Worm (Caenorhabditis elegans) whole organism, late embryonic: ENCODE measurements around the gene max-2.

Experiments used
- K02D7.2 ChIP-seq: sonication (generic microtip); optimal IDR thresholded peaks from 2 replicates; lab custom pipeline; 2017; ENCODE audit warnings: mild to moderate bottlenecking, missing genetic modification characterization, missing compliant biosample characterization
- T23F11.4 ChIP-seq: fragments of 200-800 bp; sonication (Bioruptor generic); optimal IDR thresholded peaks from 2 replicates; lab custom pipeline; 2018; ENCODE audit warnings: mild to moderate bottlenecking, missing genetic modification characterization, missing compliant biosample characterization
- ceh-14 ChIP-seq: sonication (generic microtip); optimal IDR thresholded peaks from 2 replicates; lab custom pipeline; 2016; ENCODE audit warnings: missing genotype, missing genetic modification characterization, missing compliant biosample characterization
- ceh-18 ChIP-seq: sonication (generic microtip); optimal IDR thresholded peaks from 2 replicates; lab custom pipeline; 2016; ENCODE audit warnings: missing genetic modification characterization, missing compliant biosample characterization
- ceh-2 ChIP-seq: sonication (generic microtip); optimal IDR thresholded peaks from 2 replicates; lab custom pipeline; 2016; ENCODE audit warnings: missing genotype, missing genetic modification characterization, missing compliant biosample characterization
- ceh-24 ChIP-seq: sonication (generic microtip); optimal IDR thresholded peaks from 2 replicates; lab custom pipeline; 2016; ENCODE audit warnings: mild to moderate bottlenecking, missing genetic modification characterization, missing compliant biosample characterization
- ceh-31 ChIP-seq: sonication (generic microtip); optimal IDR thresholded peaks from 2 replicates; lab custom pipeline; 2016; ENCODE audit warnings: missing genetic modification characterization, missing compliant biosample characterization
- ceh-48 ChIP-seq: sonication (generic microtip); optimal IDR thresholded peaks from 2 replicates; lab custom pipeline; 2016; ENCODE audit warnings: missing genetic modification characterization, inconsistent platforms, missing compliant biosample characterization
- dmd-4 ChIP-seq: sonication (generic microtip); optimal IDR thresholded peaks from 2 replicates; lab custom pipeline; 2016; ENCODE audit warnings: borderline replicate concordance, missing genetic modification characterization, missing compliant biosample characterization
- dve-1 ChIP-seq: sonication (generic microtip); optimal IDR thresholded peaks from 2 replicates; lab custom pipeline; 2017; ENCODE audit warnings: antibody characterized with exemption, mild to moderate bottlenecking, missing genetic modification characterization, missing compliant biosample characterization
- elt-2 ChIP-seq: sonication (generic microtip); optimal IDR thresholded peaks from 2 replicates; lab custom pipeline; 2016; ENCODE audit warnings: missing genetic modification reagents, missing genetic modification characterization, missing compliant biosample characterization
- gmeb-2 ChIP-seq: sonication (generic microtip); optimal IDR thresholded peaks from 2 replicates; lab custom pipeline; 2016; ENCODE audit warnings: missing genetic modification characterization, inconsistent platforms, missing compliant biosample characterization
- hlh-13 ChIP-seq: fragments of 200-800 bp; sonication (Bioruptor generic); optimal IDR thresholded peaks from 2 replicates; lab custom pipeline; 2018; ENCODE audit warnings: mild to moderate bottlenecking, missing genetic modification characterization, missing compliant biosample characterization
- hlh-30 ChIP-seq: sonication (generic microtip); optimal IDR thresholded peaks from 2 replicates; lab custom pipeline; 2017; ENCODE audit warnings: antibody characterized with exemption, missing genetic modification characterization, missing compliant biosample characterization; ENCODE audit not compliant: insufficient read depth
- hlh-8 ChIP-seq: sonication (generic microtip); optimal IDR thresholded peaks from 2 replicates; lab custom pipeline; 2016; ENCODE audit warnings: missing genotype, missing genetic modification characterization, missing compliant biosample characterization
- madf-2 ChIP-seq: sonication (generic microtip); optimal IDR thresholded peaks from 2 replicates; lab custom pipeline; 2017; ENCODE audit warnings: missing genetic modification characterization, missing compliant biosample characterization
- pag-3 ChIP-seq: sonication (generic microtip); optimal IDR thresholded peaks from 2 replicates; lab custom pipeline; 2016; ENCODE audit warnings: missing compliant biosample characterization, missing genetic modification characterization, borderline replicate concordance
- pha-2 ChIP-seq: sonication (generic microtip); optimal IDR thresholded peaks from 2 replicates; lab custom pipeline; 2017; ENCODE audit warnings: mild to moderate bottlenecking, missing genetic modification characterization, missing compliant biosample characterization
- ref-2 ChIP-seq: sonication (generic microtip); optimal IDR thresholded peaks from 2 replicates; lab custom pipeline; 2016; ENCODE audit warnings: missing genetic modification characterization, missing compliant biosample characterization
- sox-2 ChIP-seq: fragments of 200-800 bp; sonication (Bioruptor generic); IDR thresholded peaks from 2 replicates; pipeline ENCODE4 v1.3.6; 2022; ENCODE audit warnings: missing genetic modification reagents, missing genetic modification characterization, missing compliant biosample characterization
- tbx-2 ChIP-seq: sonication (generic microtip); optimal IDR thresholded peaks from 2 replicates; lab custom pipeline; 2016; ENCODE audit warnings: missing genetic modification characterization, missing compliant biosample characterization
- tbx-7 ChIP-seq: sonication (generic microtip); optimal IDR thresholded peaks from 2 replicates; lab custom pipeline; 2016; ENCODE audit warnings: missing genotype, missing genetic modification characterization, missing compliant biosample characterization
- unc-42 ChIP-seq: sonication (generic microtip); optimal IDR thresholded peaks from 2 replicates; lab custom pipeline; 2016; ENCODE audit warnings: missing genotype, missing genetic modification characterization, missing compliant biosample characterization
- unc-55 ChIP-seq: sonication (generic microtip); optimal IDR thresholded peaks from 2 replicates; lab custom pipeline; 2017; ENCODE audit warnings: missing biosample characterization, missing genetic modification reagents, missing genetic modification characterization
- ztf-16 ChIP-seq: sonication (generic microtip); optimal IDR thresholded peaks from 2 replicates; lab custom pipeline; 2017; ENCODE audit warnings: missing genetic modification characterization, missing compliant biosample characterization

Gene max-2

ce11 chrII:13029290-13030050 lies 3.8 kb upstream of the max-2 start:
- TF ChIP-seq pag-3 (tag; lab: Kevin White, UChicago) (no peak), ceh-2 (tag; lab: Kevin White, UChicago) (no peak), ztf-16 (tag; lab: Kevin White, UChicago) (no peak), elt-2 (peak; percentile 69), ceh-18 (tag; lab: Kevin White, UChicago) (no peak)
- TF ChIP-seq, all 69 proteins: peak for 1

- TF ChIP-seq ceh-14 (tag; lab: Kevin White, UChicago) (no peak), madf-2 (tag; lab: Kevin White, UChicago) (no peak), tbx-7 (tag; lab: Kevin White, UChicago) (no peak), hlh-13 (GFP tag; lab: Kevin White, UChicago) (no peak), elt-2 (no peak), hlh-8 (tag; lab: Kevin White, UChicago) (no peak)
Measured at ce11 chrII:13023518-13023917, 2.1 kb downstream of the max-2 start.

ce11 chrII:13022555-13022954 lies 3.1 kb downstream of the max-2 start:
- TF ChIP-seq ceh-24 (tag; lab: Kevin White, UChicago) (no peak), madf-2 (tag; lab: Kevin White, UChicago) (no peak)

- peak; percentile 47 for TF ChIP-seq tbx-2 (tag; lab: Kevin White, UChicago)
- peak; percentile 8 for TF ChIP-seq ref-2 (tag; lab: Kevin White, UChicago)
- peak; percentile 32 for TF ChIP-seq ceh-2 (tag; lab: Kevin White, UChicago)
- TF ChIP-seq sox-2 (GFP tag; lab: Robert Waterston, UW): peak; percentile 59
- peak; percentile 49 for TF ChIP-seq ceh-18 (tag; lab: Kevin White, UChicago)
- peak; percentile 40 for TF ChIP-seq ceh-31
- TF ChIP-seq, all 69 proteins: peak for 6; not testable (repeated sequence) for 63
Measured at ce11 chrII:13016381-13016780, 9.3 kb downstream of the max-2 start.

ce11 chrII:13013966-13014365 lies 11.7 kb downstream of the max-2 start, which contains the start of gene F18A11.5:
TSS of gene F18A11.5 (minus strand) at chrII:13014286.
- no peak for TF ChIP-seq ceh-2 (tag; lab: Kevin White, UChicago)

ce11 chrII:13012684-13013083 lies 13.0 kb downstream of the max-2 start:
- TF ChIP-seq dmd-4 (tag; lab: Kevin White, UChicago) (no peak), dve-1 (tag; lab: Kevin White, UChicago) (no peak), gmeb-2 (no peak), ref-2 (tag; lab: Kevin White, UChicago) (peak; percentile 31), unc-42 (tag; lab: Kevin White, UChicago) (peak; percentile 14), pha-2 (tag; lab: Kevin White, UChicago) (no peak), ceh-14 (tag; lab: Kevin White, UChicago) (peak; percentile 9), ceh-31 (peak; percentile 52), K02D7.2 (tag; lab: Kevin White, UChicago) (no peak), T23F11.4 (no peak), hlh-30 (tag; lab: Kevin White, UChicago) (peak; percentile 7), ceh-48 (tag; lab: Kevin White, UChicago) (no peak)

ce11 chrII:13007717-13008461 lies 17.8 kb downstream of the max-2 start, which contains the start of gene oig-2:
TSS of gene oig-2 (minus strand) at chrII:13008164.
- TF ChIP-seq ref-2 (tag; lab: Kevin White, UChicago) (no peak), unc-55 (GFP tag; lab: Kevin White, UChicago) (peak; percentile 4)
